Fruit fly (Drosophila melanogaster): ENCODE data around the gene CG34135.
A peak's percentile ranks its signal among the peaks of the same experiment; 100 is the strongest.

Gene CG34135

dm6 chr3R:8807048-8807447, 39.1 kb upstream of the CG34135 start:
- no peak for TF ChIP-seq HLH106 (tag; optimal IDR thresholded peaks at IDR 0.05)
- TF ChIP-seq brk (GFP tag; optimal IDR thresholded peaks at IDR 0.05): no peak
- TF ChIP-seq lola (GFP tag; optimal IDR thresholded peaks at IDR 0.05): no peak
- TF ChIP-seq foxo (GFP tag; optimal IDR thresholded peaks at IDR 0.05): no peak
- no peak for TF ChIP-seq pan (optimal IDR thresholded peaks at IDR 0.05)
- TF ChIP-seq h (GFP tag; optimal IDR thresholded peaks at IDR 0.05): no peak
- TF ChIP-seq psq (GFP tag; optimal IDR thresholded peaks at IDR 0.05): no peak

- TF ChIP-seq Mio (GFP tag; optimal IDR thresholded peaks at IDR 0.05): no peak
- TF ChIP-seq CrebA (GFP tag; optimal IDR thresholded peaks at IDR 0.05; ENCODE audit: borderline replicate concordance): no peak
- TF ChIP-seq brk (GFP tag; optimal IDR thresholded peaks at IDR 0.05): no peak
- no peak for TF ChIP-seq lola (GFP tag; optimal IDR thresholded peaks at IDR 0.05)
- no peak for TF ChIP-seq pan (optimal IDR thresholded peaks at IDR 0.05)
- no peak for TF ChIP-seq woc (GFP tag; optimal IDR thresholded peaks at IDR 0.05)
- no peak for TF ChIP-seq Rel (GFP tag; optimal IDR thresholded peaks at IDR 0.05)
- no peak for TF ChIP-seq Rel (tag; optimal IDR thresholded peaks at IDR 0.05)
- no peak for TF ChIP-seq Hnf4 (GFP tag; optimal IDR thresholded peaks at IDR 0.05)
- TF ChIP-seq dmrt93B (GFP tag; optimal IDR thresholded peaks at IDR 0.05): no peak
- no peak for TF ChIP-seq Hr78 (GFP tag; optimal IDR thresholded peaks at IDR 0.05)
- no peak for TF ChIP-seq HLH106 (tag; optimal IDR thresholded peaks at IDR 0.05)
Observed at dm6 chr3R:8806638-8807037, 38.6 kb upstream of the CG34135 start.

DNA sequence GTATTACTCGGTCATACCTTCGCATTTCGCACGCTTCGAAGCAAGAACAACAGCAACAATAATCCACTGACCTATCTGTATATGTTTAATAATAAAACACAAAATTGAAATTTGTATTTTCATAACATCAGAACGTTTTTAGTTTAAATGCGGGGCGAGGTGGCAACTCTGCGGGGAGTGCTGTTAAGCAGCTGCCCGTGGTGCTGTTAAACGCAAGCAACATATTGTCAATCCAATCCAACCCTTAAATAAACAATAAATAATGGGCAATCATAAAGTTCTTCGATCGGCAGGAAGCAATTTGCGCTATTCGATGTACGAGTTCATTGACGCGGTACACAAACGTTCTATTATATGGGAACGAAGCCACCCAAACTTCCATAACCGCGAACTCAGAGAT, 38.1 kb upstream of the CG34135 start, which contains the start of gene hng2:
Gene hng2 (plus strand): TSS at position 219 of the 400 bp plus-strand sequence.
- no peak for TF ChIP-seq CG9705 (GFP tag; optimal IDR thresholded peaks at IDR 0.05)
- TF ChIP-seq Myc (optimal IDR thresholded peaks at IDR 0.05): peak; percentile 9

- no peak for TF ChIP-seq lola (GFP tag; optimal IDR thresholded peaks at IDR 0.05)
- no peak for TF ChIP-seq CrebA (GFP tag; optimal IDR thresholded peaks at IDR 0.05; ENCODE audit: borderline replicate concordance)
- no peak for TF ChIP-seq Vsx2 (GFP tag; optimal IDR thresholded peaks at IDR 0.05; ENCODE audit: partially characterized antibody)
- TF ChIP-seq Hr78 (GFP tag; optimal IDR thresholded peaks at IDR 0.05): no peak
- no peak for TF ChIP-seq HLH106 (tag; optimal IDR thresholded peaks at IDR 0.05)
- TF ChIP-seq Sp1 (GFP tag; optimal IDR thresholded peaks at IDR 0.05): no peak
- no peak for TF ChIP-seq pan (optimal IDR thresholded peaks at IDR 0.05)
- no peak for TF ChIP-seq Jra (GFP tag; optimal IDR thresholded peaks at IDR 0.05)
- TF ChIP-seq fru (GFP tag; optimal IDR thresholded peaks at IDR 0.05): no peak
- no peak for TF ChIP-seq sage (GFP tag; optimal IDR thresholded peaks at IDR 0.05)
- TF ChIP-seq Myc (optimal IDR thresholded peaks at IDR 0.05): no peak
- no peak for TF ChIP-seq CG32264 (GFP tag; optimal IDR thresholded peaks at IDR 0.05)
- no peak for TF ChIP-seq brk (GFP tag; optimal IDR thresholded peaks at IDR 0.05)
- no peak for TF ChIP-seq dsf (GFP tag; optimal IDR thresholded peaks at IDR 0.05; ENCODE audit: borderline replicate concordance)
- no peak for TF ChIP-seq br (GFP tag; optimal IDR thresholded peaks at IDR 0.05)
- no peak for TF ChIP-seq jim (GFP tag; optimal IDR thresholded peaks at IDR 0.05)
Observed at dm6 chr3R:8805388-8805852, 37.4 kb upstream of the CG34135 start, which contains the start of gene CG9839. CG9839 (minus strand) TSS chr3R:8805802.

DNA sequence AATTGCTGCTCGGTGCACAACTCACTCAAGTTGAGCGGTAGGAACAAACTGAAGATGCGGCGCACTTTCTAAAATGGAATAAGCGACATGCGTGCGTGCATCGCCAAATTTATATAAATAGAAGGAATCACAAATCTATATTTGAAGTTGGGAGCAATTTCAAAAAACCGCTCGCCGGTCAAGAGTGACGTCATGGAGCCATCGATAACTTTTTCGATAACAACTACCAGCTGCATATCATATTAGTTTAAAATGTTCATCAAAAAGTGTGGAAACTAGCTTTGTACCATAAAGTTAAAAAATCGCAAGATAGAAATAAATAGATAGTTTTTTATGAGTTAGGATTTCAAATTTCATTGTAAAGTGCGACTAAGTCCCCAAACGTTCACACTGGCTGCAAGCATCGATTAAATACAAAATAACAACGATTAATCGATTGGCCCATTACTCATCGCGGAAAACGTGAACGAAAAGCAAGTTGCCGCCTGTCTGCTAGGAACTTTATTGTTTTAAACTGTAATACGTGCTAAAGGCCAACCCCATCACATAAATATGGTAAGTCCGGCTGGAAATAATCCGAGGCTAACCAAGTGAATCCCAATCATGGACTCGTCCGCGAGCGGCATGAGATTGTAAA, 33.3 kb upstream of the CG34135 start, which contains the start of the genes Pif1A, Pif1B and CCT7:
Gene Pif1A (minus strand): TSS at position 51 of the 637 bp plus-strand sequence.
Gene Pif1B (minus strand): TSS at position 51 of the 637 bp plus-strand sequence.
Gene CCT7 (plus strand): TSS at position 439 of the 637 bp plus-strand sequence.
- TF ChIP-seq lola (GFP tag; optimal IDR thresholded peaks at IDR 0.05) (no peak), fru (GFP tag; optimal IDR thresholded peaks at IDR 0.05) (no peak), N (GFP tag; optimal IDR thresholded peaks at IDR 0.05) (no peak), sv (GFP tag; optimal IDR thresholded peaks at IDR 0.05) (no peak), dl (GFP tag; optimal IDR thresholded peaks at IDR 0.05; ENCODE audit: insufficient read depth in 1 of 2, partially characterized antibody in 2 of 2) (no peak), br (GFP tag; optimal IDR thresholded peaks at IDR 0.05) (no peak), Myc (optimal IDR thresholded peaks at IDR 0.05) (peak; percentile 33), Hr78 (GFP tag; optimal IDR thresholded peaks at IDR 0.05) (no peak), tai (GFP tag; optimal IDR thresholded peaks at IDR 0.05) (no peak), OdsH (GFP tag; optimal IDR thresholded peaks at IDR 0.05) (peak; percentile 5), GATAd (GFP tag; optimal IDR thresholded peaks at IDR 0.05) (no peak), CG9705 (GFP tag; optimal IDR thresholded peaks at IDR 0.05) (no peak), usp (GFP tag; optimal IDR thresholded peaks at IDR 0.05) (no peak), HLH106 (tag; optimal IDR thresholded peaks at IDR 0.05) (peak; percentile 4), woc (GFP tag; optimal IDR thresholded peaks at IDR 0.05) (no peak), foxo (GFP tag; optimal IDR thresholded peaks at IDR 0.05) (no peak), ey (GFP tag; optimal IDR thresholded peaks at IDR 0.05) (peak; percentile 21), sage (GFP tag; optimal IDR thresholded peaks at IDR 0.05) (no peak), Dif (GFP tag; optimal IDR thresholded peaks at IDR 0.05; ENCODE audit: partially characterized antibody) (no peak), jim (GFP tag; optimal IDR thresholded peaks at IDR 0.05) (no peak), rgr (GFP tag; optimal IDR thresholded peaks at IDR 0.05) (peak; percentile 29), Vsx2 (GFP tag; optimal IDR thresholded peaks at IDR 0.05; ENCODE audit: partially characterized antibody) (no peak), Abd-B (GFP tag; optimal IDR thresholded peaks at IDR 0.05) (no peak), Hnf4 (GFP tag; optimal IDR thresholded peaks at IDR 0.05) (peak; percentile 50), h (GFP tag; optimal IDR thresholded peaks at IDR 0.05) (peak; percentile 43), psq (GFP tag; optimal IDR thresholded peaks at IDR 0.05) (peak; percentile 29), Dfd (GFP tag; optimal IDR thresholded peaks at IDR 0.05) (no peak), Jra (GFP tag; optimal IDR thresholded peaks at IDR 0.05) (peak; percentile 86), dmrt93B (GFP tag; optimal IDR thresholded peaks at IDR 0.05) (no peak), brk (GFP tag; optimal IDR thresholded peaks at IDR 0.05) (no peak), pan (optimal IDR thresholded peaks at IDR 0.05) (no peak), CG32264 (GFP tag; optimal IDR thresholded peaks at IDR 0.05) (no peak)
